Worm (Caenorhabditis elegans) whole organism, young adult: ENCODE results near the gene ppk-2.
A peak's percentile ranks its signal among the peaks of the same experiment; 100 is the strongest.

Experiments used
- B0261.1 ChIP-seq: sonication (generic microtip); optimal IDR thresholded peaks from 2 replicates; lab custom pipeline; 2016; ENCODE audit warnings: mild to moderate bottlenecking, missing genetic modification characterization, moderate library complexity, missing compliant biosample characterization
- B0336.3 ChIP-seq: fragments of 200-800 bp; sonication (Bioruptor generic); IDR thresholded peaks from 2 replicates; pipeline ENCODE4 v1.3.6; 2022; ENCODE audit warnings: missing genetic modification characterization, missing compliant biosample characterization
- C17E4.6 ChIP-seq: fragments of 200-800 bp; sonication (Bioruptor generic); IDR thresholded peaks from 2 replicates; pipeline ENCODE4 v1.3.6; 2022; ENCODE audit warnings: missing genetic modification reagents, missing genetic modification characterization, missing compliant biosample characterization
- F10E7.11 ChIP-seq: sonication (generic microtip); optimal IDR thresholded peaks from 2 replicates; lab custom pipeline; 2017; ENCODE audit warnings: mild to moderate bottlenecking, missing genetic modification characterization, moderate library complexity, missing compliant biosample characterization
- F39B2.1 ChIP-seq: fragments of 200-800 bp; sonication (Bioruptor generic); IDR thresholded peaks from 2 replicates; pipeline ENCODE4 v1.3.6; 2022; ENCODE audit warnings: missing genetic modification reagents, missing genetic modification characterization, missing compliant biosample characterization
- F52B5.7 ChIP-seq: sonication (generic microtip); optimal IDR thresholded peaks from 2 replicates; lab custom pipeline; 2016; ENCODE audit warnings: mild to moderate bottlenecking, missing genetic modification characterization, missing compliant biosample characterization
- F55B11.4 ChIP-seq: sonication (generic microtip); optimal IDR thresholded peaks from 2 replicates; lab custom pipeline; 2016; ENCODE audit warnings: missing compliant biosample characterization, missing genetic modification characterization, borderline replicate concordance; ENCODE audit not compliant: insufficient read depth
- K11D2.4 ChIP-seq: fragments of 200-800 bp; sonication (Bioruptor generic); IDR thresholded peaks from 2 replicates; pipeline ENCODE4 v1.3.6; 2022; ENCODE audit warnings: missing genetic modification reagents, missing genetic modification characterization, missing compliant biosample characterization
- K12H6.12 ChIP-seq: fragments of 200-800 bp; sonication (Bioruptor generic); optimal IDR thresholded peaks from 2 replicates; lab custom pipeline; 2018; ENCODE audit warnings: mild to moderate bottlenecking, missing genetic modification characterization, missing compliant biosample characterization
- Y53G8AR.9 ChIP-seq: fragments of 200-800 bp; sonication (Bioruptor generic); conservative IDR thresholded peaks from 2 replicates; pipeline ENCODE4 v1.3.6; 2022; ENCODE audit warnings: missing genetic modification reagents, missing genetic modification characterization, missing compliant biosample characterization
- Y56A3A.18 ChIP-seq: fragments of 200-800 bp; sonication (Bioruptor generic); IDR thresholded peaks from 2 replicates; pipeline ENCODE4 v1.3.6; 2022; ENCODE audit warnings: missing genetic modification reagents, missing genetic modification characterization, missing compliant biosample characterization
- atf-7 ChIP-seq: sonication (generic microtip); optimal IDR thresholded peaks from 2 replicates; lab custom pipeline; 2017; ENCODE audit warnings: mild to moderate bottlenecking, missing genetic modification characterization, missing compliant biosample characterization
- athp-1 ChIP-seq: sonication (generic microtip); optimal IDR thresholded peaks from 2 replicates; lab custom pipeline; 2017; ENCODE audit warnings: mild to moderate bottlenecking, missing genetic modification characterization, missing compliant biosample characterization
- attf-5 ChIP-seq: fragments of 200-800 bp; sonication (Bioruptor generic); optimal IDR thresholded peaks from 2 replicates; lab custom pipeline; 2018; ENCODE audit warnings: mild to moderate bottlenecking, missing genetic modification characterization, missing compliant biosample characterization
- bed-2 ChIP-seq: fragments of 200-800 bp; sonication (Bioruptor generic); IDR thresholded peaks from 2 replicates; pipeline ENCODE4 v1.3.6; 2022; ENCODE audit warnings: missing genetic modification reagents, missing genetic modification characterization, missing compliant biosample characterization
- cebp-1 ChIP-seq, 2 experiments: fragments of 200-800 bp in 1 of 2; sonication (Bioruptor generic) in 1 of 2; sonication (generic microtip) in 1 of 2; IDR thresholded peaks in 1 of 2; optimal IDR thresholded peaks in 1 of 2; 2 replicates each; pipeline versions ENCODE4 v1.3.6 to Lab custom; 2017 to 2022; ENCODE audit warnings: missing compliant biosample characterization in 2 of 2, missing genetic modification characterization in 2 of 2, mild to moderate bottlenecking in 1 of 2, missing genetic modification reagents in 1 of 2, moderate library complexity in 1 of 2
- ceh-27 ChIP-seq: fragments of 200-800 bp; sonication (Bioruptor generic); optimal IDR thresholded peaks from 2 replicates; lab custom pipeline; 2018; ENCODE audit warnings: mild to moderate bottlenecking, missing genetic modification characterization, moderate library complexity, missing compliant biosample characterization
- chd-7 ChIP-seq: sonication (generic microtip); optimal IDR thresholded peaks from 2 replicates; lab custom pipeline; 2016; ENCODE audit warnings: mild to moderate bottlenecking, missing genetic modification characterization, moderate library complexity, missing compliant biosample characterization
- die-1 ChIP-seq: sonication (generic microtip); optimal IDR thresholded peaks from 2 replicates; lab custom pipeline; 2016; ENCODE audit warnings: missing genotype, mild to moderate bottlenecking, missing genetic modification characterization, missing compliant biosample characterization
- dox-1 ChIP-seq: fragments of 200-800 bp; sonication (Bioruptor generic); IDR thresholded peaks from 2 replicates; pipeline ENCODE4 v1.3.6; 2022; ENCODE audit warnings: missing genetic modification reagents, missing genetic modification characterization, missing compliant biosample characterization
- dpff-1 ChIP-seq: sonication (generic microtip); optimal IDR thresholded peaks from 2 replicates; lab custom pipeline; 2017; ENCODE audit warnings: mild to moderate bottlenecking, missing genetic modification characterization, missing compliant biosample characterization
- ekl-4 ChIP-seq: fragments of 200-800 bp; sonication (Bioruptor generic); IDR thresholded peaks from 2 replicates; pipeline ENCODE4 v1.3.6; 2022; ENCODE audit warnings: missing genetic modification reagents, missing genetic modification characterization, missing compliant biosample characterization
- him-1 ChIP-seq: sonication (generic microtip); optimal IDR thresholded peaks from 2 replicates; lab custom pipeline; 2016; ENCODE audit warnings: missing genotype, missing genetic modification reagents, missing genetic modification characterization, missing compliant biosample characterization
- hmg-1.2 ChIP-seq: fragments of 200-800 bp; sonication (Bioruptor generic); IDR thresholded peaks from 2 replicates; pipeline ENCODE4 v1.3.6; 2022; ENCODE audit warnings: missing genetic modification reagents, missing genetic modification characterization, missing compliant biosample characterization
- let-526 ChIP-seq: fragments of 200-800 bp; sonication (Bioruptor generic); IDR thresholded peaks from 2 replicates; pipeline ENCODE4 v1.3.6; 2022; ENCODE audit warnings: missing genetic modification reagents, missing genetic modification characterization, missing compliant biosample characterization
- let-607 ChIP-seq, 2 experiments: fragments of 200-800 bp in 1 of 2; sonication (Bioruptor generic) in 1 of 2; sonication (generic microtip) in 1 of 2; optimal IDR thresholded peaks; 2 replicates each; lab custom pipeline; 2016 to 2018; ENCODE audit warnings: mild to moderate bottlenecking in 2 of 2, missing compliant biosample characterization in 2 of 2, missing genetic modification characterization in 2 of 2, moderate library complexity in 2 of 2, missing genotype in 1 of 2
- lin-35 ChIP-seq, 3 experiments: fragments of 150-350 bp in 2 of 3; sonication (generic microtip) in 1 of 3; optimal IDR thresholded peaks; 2 replicates each; lab custom pipeline; 2014 to 2018; ENCODE audit warnings: missing biosample characterization in 3 of 3, missing genetic modification characterization in 3 of 3, missing genetic modification reagents in 3 of 3
- lin-40 ChIP-seq: sonication (generic microtip); optimal IDR thresholded peaks from 2 replicates; lab custom pipeline; 2016; ENCODE audit warnings: missing genetic modification characterization, mild to moderate bottlenecking, missing compliant biosample characterization, missing genotype, missing genetic modification reagents
- lin-54 ChIP-seq: fragments of 200-800 bp; sonication (Bioruptor generic); optimal IDR thresholded peaks from 2 replicates; lab custom pipeline; 2018; ENCODE audit warnings: mild to moderate bottlenecking, missing genetic modification characterization, missing compliant biosample characterization
- madf-10 ChIP-seq: sonication (generic microtip); optimal IDR thresholded peaks from 2 replicates; lab custom pipeline; 2016; ENCODE audit warnings: mild to moderate bottlenecking, missing genetic modification characterization, missing compliant biosample characterization
- mcd-1 ChIP-seq: fragments of 200-800 bp; sonication (Bioruptor generic); IDR thresholded peaks from 2 replicates; pipeline ENCODE4 v1.3.6; 2022; ENCODE audit warnings: missing genetic modification reagents, missing genetic modification characterization, missing compliant biosample characterization
- nfyb-1 ChIP-seq: fragments of 200-800 bp; sonication (Bioruptor generic); IDR thresholded peaks from 2 replicates; pipeline ENCODE4 v1.3.6; 2022; ENCODE audit warnings: missing genetic modification reagents, missing genetic modification characterization, missing compliant biosample characterization
- nhr-80 ChIP-seq: sonication (generic microtip); optimal IDR thresholded peaks from 2 replicates; lab custom pipeline; 2016; ENCODE audit warnings: missing genetic modification characterization, missing compliant biosample characterization
- pbrm-1 ChIP-seq: fragments of 200-800 bp; sonication (Bioruptor generic); IDR thresholded peaks from 2 replicates; pipeline ENCODE4 v1.3.6; 2022; ENCODE audit warnings: missing genetic modification reagents, missing genetic modification characterization, missing compliant biosample characterization
- pha-4 ChIP-seq: fragments of 150-350 bp; sonication (generic microtip); optimal IDR thresholded peaks from 2 replicates; lab custom pipeline; 2014; ENCODE audit warnings: missing biosample characterization, missing genetic modification reagents, missing genetic modification characterization
- rcor-1 ChIP-seq: fragments of 200-800 bp; sonication (Bioruptor generic); IDR thresholded peaks from 2 replicates; pipeline ENCODE4 v1.3.6; 2022; ENCODE audit warnings: missing genetic modification reagents, missing genetic modification characterization, missing compliant biosample characterization
- snpc-4 ChIP-seq, 5 experiments: fragments of 150-350 bp in 1 of 5; sonication (generic microtip) in 4 of 5; optimal IDR thresholded peaks; 2 replicates each; lab custom pipeline; 2014 to 2018; ENCODE audit warnings: missing genetic modification characterization in 5 of 5, missing biosample characterization in 3 of 5, antibody characterized with exemption in 2 of 5, mild to moderate bottlenecking in 2 of 5, missing compliant biosample characterization in 2 of 5, missing genotype in 2 of 5, moderate library complexity in 2 of 5, missing genetic modification reagents in 1 of 5
- unc-62 ChIP-seq: fragments of 150-350 bp; optimal IDR thresholded peaks from 2 replicates; lab custom pipeline; 2014; ENCODE audit warnings: missing biosample characterization, missing genetic modification reagents, missing genetic modification characterization
- zfh-2 ChIP-seq: fragments of 200-800 bp; sonication (Bioruptor generic); conservative IDR thresholded peaks from 2 replicates; pipeline ENCODE4 v1.3.6; 2022; ENCODE audit warnings: missing genetic modification reagents, missing genetic modification characterization, missing compliant biosample characterization
- ztf-26 ChIP-seq: sonication (generic microtip); optimal IDR thresholded peaks from 2 replicates; lab custom pipeline; 2017; ENCODE audit warnings: missing genetic modification characterization, missing compliant biosample characterization
- ztf-28 ChIP-seq: fragments of 200-800 bp; sonication (Bioruptor generic); IDR thresholded peaks from 2 replicates; pipeline ENCODE4 v1.3.6; 2022; ENCODE audit warnings: missing genetic modification reagents, missing genetic modification characterization, missing compliant biosample characterization
- ztf-3 ChIP-seq: fragments of 200-800 bp; sonication (Bioruptor generic); optimal IDR thresholded peaks from 2 replicates; lab custom pipeline; 2018; ENCODE audit warnings: mild to moderate bottlenecking, missing genetic modification characterization, missing compliant biosample characterization

Gene ppk-2

DNA sequence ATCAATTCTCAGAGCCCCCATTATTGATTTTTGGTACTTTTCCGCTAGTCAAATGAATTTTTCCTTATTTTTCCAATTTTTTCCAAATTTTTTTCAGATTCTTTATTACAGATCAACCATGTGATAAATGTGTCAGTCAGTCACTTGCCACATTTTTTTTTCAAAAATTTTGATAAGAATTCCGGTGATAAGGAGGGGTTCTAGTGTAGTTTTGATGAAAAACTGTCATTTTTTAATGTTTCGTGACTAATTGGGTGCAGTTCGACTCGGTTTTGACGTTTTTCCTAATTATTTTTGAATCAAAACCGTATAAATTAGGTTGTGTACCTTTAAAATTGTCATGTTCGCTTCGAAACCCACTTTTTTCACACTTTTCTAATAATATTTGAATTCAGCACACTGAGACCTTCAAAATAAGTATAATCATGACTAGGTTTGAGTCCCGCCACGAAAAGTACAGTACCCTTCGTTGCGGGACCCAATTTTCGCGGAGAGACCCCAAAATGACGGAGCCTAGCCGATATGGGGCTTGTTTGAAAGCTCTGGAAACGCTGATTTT lies 2.2 kb upstream of the ppk-2 start:
- TF ChIP-seq dox-1 (GFP tag; lab: Robert Waterston, UW) (peak; percentile 52; the same call in 1 of the 2 replicates), let-526 (peak; percentile 57; the same call in 1 of the 2 replicates), Y53G8AR.9 (0 out of 2 replicates have a peak, but pooled peaks have one; percentile 37), atf-7 (tag; lab: Kevin White, UChicago) (peak; percentile 42), nhr-80 (peak; percentile 85), let-607 (tag; optimal IDR thresholded peaks at IDR 0.05; lab: Kevin White, UChicago) (peak in 1 of 2 experiments; percentile 50), F10E7.11 (tag; lab: Kevin White, UChicago) (no peak), ekl-4 (GFP tag; lab: Robert Waterston, UW) (peak; percentile 37; the same call in 1 of the 2 replicates), ztf-26 (peak; percentile 28), F39B2.1 (GFP tag; lab: Robert Waterston, UW) (no peak), pha-4 (tag; lab: Kevin White, UChicago) (peak; percentile 16), cebp-1 (GFP tag; IDR thresholded peaks at IDR 0.05; lab: Robert Waterston, UW) (no peak), cebp-1 (tag; optimal IDR thresholded peaks at IDR 0.05; lab: Kevin White, UChicago) (peak; percentile 21), attf-5 (peak; percentile 30), unc-62 (GFP tag; lab: Kevin White, UChicago) (peak; percentile 71), pbrm-1 (no peak), B0336.3 (GFP tag; lab: Robert Waterston, UW) (0 out of 2 replicates have a peak, but pooled peaks have one; percentile 17), dpff-1 (tag; lab: Kevin White, UChicago) (no peak), hmg-1.2 (GFP tag; lab: Robert Waterston, UW) (0 out of 2 replicates have a peak, but pooled peaks have one; percentile 15), him-1 (no peak)

- TF ChIP-seq zfh-2 (peak; percentile 96), lin-40 (tag; lab: Kevin White, UChicago) (peak; percentile 63), ztf-28 (GFP tag; lab: Robert Waterston, UW) (no peak), ceh-27 (GFP tag; lab: Kevin White, UChicago) (peak; percentile 79), cebp-1 (GFP tag; IDR thresholded peaks at IDR 0.05; lab: Robert Waterston, UW) (no peak), cebp-1 (tag; optimal IDR thresholded peaks at IDR 0.05; lab: Kevin White, UChicago) (peak; percentile 63), ztf-3 (GFP tag; lab: Kevin White, UChicago) (no peak), Y56A3A.18 (GFP tag; lab: Robert Waterston, UW) (no peak), nhr-80 (peak; percentile 7), chd-7 (tag; lab: Kevin White, UChicago) (peak; percentile 75), lin-35 (GFP tag; optimal IDR thresholded peaks at IDR 0.05; lab: Kevin White, UChicago) (peak in 1 of 3 experiments; percentile 15), mcd-1 (GFP tag; lab: Robert Waterston, UW) (peak; percentile 75), K11D2.4 (GFP tag; lab: Robert Waterston, UW) (peak; percentile 57), C17E4.6 (GFP tag; lab: Robert Waterston, UW) (no peak), F55B11.4 (tag; lab: Kevin White, UChicago) (no peak), die-1 (tag; lab: Kevin White, UChicago) (no peak), athp-1 (tag; lab: Kevin White, UChicago) (no peak), nfyb-1 (peak; percentile 86), hmg-1.2 (GFP tag; lab: Robert Waterston, UW) (peak; percentile 97), ztf-26 (peak; percentile 42), bed-2 (GFP tag; lab: Robert Waterston, UW) (0 out of 2 replicates have a peak, but pooled peaks have one; percentile 36), ekl-4 (GFP tag; lab: Robert Waterston, UW) (0 out of 2 replicates have a peak, but pooled peaks have one; percentile 31), atf-7 (tag; lab: Kevin White, UChicago) (peak; percentile 16), lin-54 (GFP tag; lab: Kevin White, UChicago) (peak; percentile 2), K12H6.12 (tag; lab: Kevin White, UChicago) (peak; percentile 31), F52B5.7 (tag; lab: Kevin White, UChicago) (peak; percentile 25), rcor-1 (peak; percentile 55), B0336.3 (GFP tag; lab: Robert Waterston, UW) (no peak), B0261.1 (no peak), dox-1 (GFP tag; lab: Robert Waterston, UW) (peak; percentile 47; the same call in 1 of the 2 replicates), madf-10 (peak; percentile 5), snpc-4 (GFP tag; optimal IDR thresholded peaks at IDR 0.05; lab: Kevin White, UChicago) (no peak), snpc-4 (tag; optimal IDR thresholded peaks at IDR 0.05; lab: Kevin White, UChicago) (peak in 2 of 4 experiments; percentile 9 to 33), pha-4 (tag; lab: Kevin White, UChicago) (peak; percentile 34), pbrm-1 (peak; percentile 56; the same call in 1 of the 2 replicates), attf-5 (peak; percentile 80)
Observed at ce11 chrIII:2100842-2101241, 1.3 kb upstream of the ppk-2 start.
